Worm (Caenorhabditis elegans) whole organism, late embryonic: ENCODE data around the gene Y45G5AM.6.

Experiments used
- T23F11.4 ChIP-seq: fragments of 200-800 bp; sonication (Bioruptor generic); optimal IDR thresholded peaks from 2 replicates; lab custom pipeline; 2018; ENCODE audit warnings: mild to moderate bottlenecking, missing genetic modification characterization, missing compliant biosample characterization
- ama-1 ChIP-seq: fragments of 150-350 bp; optimal IDR thresholded peaks from 2 replicates; lab custom pipeline; 2014
- ceh-18 ChIP-seq: sonication (generic microtip); optimal IDR thresholded peaks from 2 replicates; lab custom pipeline; 2016; ENCODE audit warnings: missing genetic modification characterization, missing compliant biosample characterization
- elt-2 ChIP-seq: sonication (generic microtip); optimal IDR thresholded peaks from 2 replicates; lab custom pipeline; 2016; ENCODE audit warnings: missing genetic modification reagents, missing genetic modification characterization, missing compliant biosample characterization
- ets-4 ChIP-seq: sonication (generic microtip); optimal IDR thresholded peaks from 2 replicates; lab custom pipeline; 2016; ENCODE audit warnings: missing genetic modification characterization, missing compliant biosample characterization
- fkh-6 ChIP-seq: sonication (generic microtip); optimal IDR thresholded peaks from 2 replicates; lab custom pipeline; 2016; ENCODE audit warnings: missing genetic modification characterization, missing compliant biosample characterization
- nhr-11 ChIP-seq: fragments of 150-350 bp; optimal IDR thresholded peaks from 2 replicates; lab custom pipeline; 2014; ENCODE audit warnings: missing biosample characterization, missing genetic modification characterization
- pqm-1 ChIP-seq: sonication (generic microtip); optimal IDR thresholded peaks from 2 replicates; lab custom pipeline; 2016; ENCODE audit warnings: missing genetic modification characterization, missing compliant biosample characterization
- ttx-3 ChIP-seq: sonication (generic microtip); optimal IDR thresholded peaks from 2 replicates; lab custom pipeline; 2016; ENCODE audit warnings: missing genetic modification reagents, missing genetic modification characterization, missing compliant biosample characterization

ce11 chrV:4129604-4130003 lies 22.5 kb downstream of the Y45G5AM.6 start, which contains the start of gene phat-4:
- TF ChIP-seq ama-1 (lab: Kevin White, UChicago): no peak
- TF ChIP-seq fkh-6 (tag; lab: Kevin White, UChicago): no peak
- no peak for TF ChIP-seq pqm-1 (tag; lab: Kevin White, UChicago)
- no peak for TF ChIP-seq ets-4 (tag; lab: Kevin White, UChicago)
- no peak for TF ChIP-seq nhr-11
- TF ChIP-seq ceh-18 (tag; lab: Kevin White, UChicago): no peak
- TF ChIP-seq elt-2: no peak
- TF ChIP-seq ttx-3 (tag; lab: Kevin White, UChicago): no peak
- no peak for TF ChIP-seq T23F11.4
